Worm (Caenorhabditis elegans) whole organism, L4 larva: ENCODE results near the gene col-71.

ENCODE experiments used
- F37D6.2 ChIP-seq: sonication (generic microtip); optimal IDR thresholded peaks from 2 replicates; lab custom pipeline; 2016; ENCODE audit warnings: mild to moderate bottlenecking, missing genetic modification characterization, missing compliant biosample characterization
- F49E8.2 ChIP-seq: sonication (generic microtip); optimal IDR thresholded peaks from 2 replicates; lab custom pipeline; 2016; ENCODE audit warnings: missing compliant biosample characterization, mild to moderate bottlenecking, missing genetic modification characterization, borderline replicate concordance
- Y48G9A.11 ChIP-seq: fragments of 200-800 bp; sonication (Bioruptor generic); IDR thresholded peaks from 2 replicates; pipeline ENCODE4 v1.3.6; 2022; ENCODE audit warnings: missing genetic modification reagents, missing genetic modification characterization, missing compliant biosample characterization
- aha-1 ChIP-seq: fragments of 150-350 bp; peaks from one replicate; lab custom pipeline; 2014; ENCODE audit warnings: missing biosample characterization, missing genetic modification characterization
- aly-2 ChIP-seq: sonication (generic microtip); optimal IDR thresholded peaks from 2 replicates; lab custom pipeline; 2018; ENCODE audit warnings: missing biosample characterization, missing genetic modification characterization
- arid-1 ChIP-seq: fragments of 200-800 bp; sonication (Bioruptor generic); conservative IDR thresholded peaks from 2 replicates; pipeline ENCODE4 v1.3.6; 2022; ENCODE audit warnings: missing genetic modification reagents, missing genetic modification characterization, missing compliant biosample characterization
- ceh-20 ChIP-seq: fragments of 200-800 bp; sonication (Bioruptor generic); IDR thresholded peaks from 2 replicates; pipeline ENCODE4 v1.3.6; 2022; ENCODE audit warnings: missing genetic modification reagents, missing genetic modification characterization, missing compliant biosample characterization
- ceh-28 ChIP-seq: fragments of 150-350 bp; optimal IDR thresholded peaks from 2 replicates; lab custom pipeline; 2014; ENCODE audit warnings: missing biosample characterization, missing genetic modification reagents, missing genetic modification characterization
- ceh-32 ChIP-seq: sonication (generic microtip); optimal IDR thresholded peaks from 2 replicates; lab custom pipeline; 2016; ENCODE audit warnings: mild to moderate bottlenecking, missing genetic modification characterization, missing compliant biosample characterization; ENCODE audit not compliant: poor library complexity
- daf-8 ChIP-seq: fragments of 200-800 bp; sonication (Bioruptor generic); IDR thresholded peaks from 2 replicates; pipeline ENCODE4 v1.3.6; 2022; ENCODE audit warnings: missing genetic modification characterization, missing compliant biosample characterization
- duxl-1 ChIP-seq: sonication (generic microtip); optimal IDR thresholded peaks from 2 replicates; lab custom pipeline; 2016; ENCODE audit warnings: mild to moderate bottlenecking, missing genetic modification characterization, moderate library complexity, missing compliant biosample characterization; ENCODE audit not compliant: poor library complexity
- dve-1 ChIP-seq: sonication (generic microtip); optimal IDR thresholded peaks from 2 replicates; lab custom pipeline; 2017; ENCODE audit warnings: antibody characterized with exemption, mild to moderate bottlenecking, missing genetic modification characterization, missing compliant biosample characterization; ENCODE audit not compliant: insufficient read depth
- lin-29 ChIP-seq: fragments of 200-800 bp; sonication (Bioruptor generic); IDR thresholded peaks from 2 replicates; pipeline ENCODE4 v1.3.6; 2022; ENCODE audit warnings: missing genetic modification reagents, missing genetic modification characterization, missing compliant biosample characterization
- lsy-2 ChIP-seq, 2 experiments: fragments of 150-350 bp in 1 of 2; sonication (generic microtip) in 1 of 2; optimal IDR thresholded peaks; 2 replicates each; lab custom pipeline; 2014 to 2017; ENCODE audit warnings: missing biosample characterization in 2 of 2, missing genetic modification characterization in 2 of 2
- madf-5 ChIP-seq, 2 experiments: fragments of 200-800 bp; sonication (Bioruptor generic); IDR thresholded peaks; 2 replicates each; pipeline ENCODE4 v1.3.6; 2022; ENCODE audit warnings: missing compliant biosample characterization in 2 of 2, missing genetic modification characterization in 2 of 2
- madf-9 ChIP-seq: fragments of 200-800 bp; sonication (Bioruptor generic); conservative IDR thresholded peaks from 2 replicates; pipeline ENCODE4 v1.3.6; 2022; ENCODE audit warnings: missing genetic modification reagents, missing genetic modification characterization, missing compliant biosample characterization
- mdt-29 ChIP-seq: fragments of 200-800 bp; sonication (Bioruptor generic); IDR thresholded peaks from 2 replicates; pipeline ENCODE4 v1.3.6; 2022; ENCODE audit warnings: missing genetic modification reagents, missing genetic modification characterization, missing compliant biosample characterization
- mep-1 ChIP-seq: fragments of 150-350 bp; sonication (generic microtip); optimal IDR thresholded peaks from 3 replicates; lab custom pipeline; 2014; ENCODE audit warnings: missing biosample characterization, missing genetic modification characterization
- mxl-3 ChIP-seq: fragments of 200-800 bp; sonication (Bioruptor generic); optimal IDR thresholded peaks from 2 replicates; lab custom pipeline; 2018; ENCODE audit warnings: mild to moderate bottlenecking, missing genetic modification characterization, missing compliant biosample characterization
- nhr-111 ChIP-seq: fragments of 200-800 bp; sonication (Bioruptor generic); optimal IDR thresholded peaks from 2 replicates; lab custom pipeline; 2018; ENCODE audit warnings: mild to moderate bottlenecking, missing genetic modification characterization, missing compliant biosample characterization
- nhr-48 ChIP-seq: sonication (generic microtip); optimal IDR thresholded peaks from 2 replicates; lab custom pipeline; 2016; ENCODE audit warnings: mild to moderate bottlenecking, missing genetic modification characterization, missing compliant biosample characterization
- php-3 ChIP-seq: fragments of 200-800 bp; sonication (Bioruptor generic); IDR thresholded peaks from 2 replicates; pipeline ENCODE4 v1.3.6; 2022; ENCODE audit warnings: missing genetic modification reagents, missing genetic modification characterization, missing compliant biosample characterization
- saeg-2 ChIP-seq: fragments of 200-800 bp; sonication (Bioruptor generic); IDR thresholded peaks from 2 replicates; pipeline ENCODE4 v1.3.6; 2022; ENCODE audit warnings: missing genetic modification reagents, missing genetic modification characterization, missing compliant biosample characterization
- set-16 ChIP-seq: fragments of 200-800 bp; sonication (Bioruptor generic); IDR thresholded peaks from 2 replicates; pipeline ENCODE4 v1.3.6; 2022; ENCODE audit warnings: missing genetic modification reagents, missing genetic modification characterization, missing compliant biosample characterization
- spr-1 ChIP-seq: sonication (generic microtip); optimal IDR thresholded peaks from 2 replicates; lab custom pipeline; 2016; ENCODE audit warnings: mild to moderate bottlenecking, missing genetic modification characterization, missing compliant biosample characterization
- spr-3 ChIP-seq: fragments of 200-800 bp; sonication (Bioruptor generic); optimal IDR thresholded peaks from 2 replicates; lab custom pipeline; 2018; ENCODE audit warnings: mild to moderate bottlenecking, missing genetic modification characterization, missing compliant biosample characterization
- unc-130 ChIP-seq: sonication (generic microtip); optimal IDR thresholded peaks from 2 replicates; lab custom pipeline; 2016; ENCODE audit warnings: missing genetic modification reagents, missing genetic modification characterization, missing compliant biosample characterization
- zfp-2 ChIP-seq: sonication (generic microtip); optimal IDR thresholded peaks from 2 replicates; lab custom pipeline; 2016; ENCODE audit warnings: mild to moderate bottlenecking, missing genetic modification characterization, missing compliant biosample characterization
- zip-2 ChIP-seq: fragments of 150-350 bp; optimal IDR thresholded peaks from 2 replicates; lab custom pipeline; 2014; ENCODE audit warnings: missing biosample characterization, missing genetic modification characterization
- ztf-7 ChIP-seq: fragments of 150-350 bp; optimal IDR thresholded peaks from 2 replicates; lab custom pipeline; 2014; ENCODE audit warnings: missing biosample characterization, missing genetic modification characterization

Gene col-71

DNA sequence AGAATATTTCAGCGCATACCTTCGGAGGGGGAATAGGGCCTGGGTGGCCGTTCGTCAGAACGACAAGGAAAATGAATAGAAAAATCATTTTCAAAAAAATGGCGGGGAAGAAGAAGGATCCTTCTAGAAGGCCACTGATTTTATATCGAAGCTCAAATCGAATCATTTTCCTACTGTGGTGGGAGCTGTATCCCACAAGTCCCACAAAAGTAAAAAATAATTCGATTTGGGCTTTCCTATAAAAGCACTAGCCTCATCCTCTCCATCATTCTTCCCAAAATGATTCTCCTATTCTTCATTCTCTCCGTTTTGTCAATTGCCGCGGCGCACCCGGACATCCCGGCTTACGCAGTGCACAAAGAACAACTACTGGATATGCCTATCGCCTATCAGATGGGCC is 44.2 kb downstream of the col-71 start, which contains the start of the genes C16C8.26 and C16C8.19:
C16C8.26 (minus strand) TSS at position 101 of the 400 bp plus-strand sequence.
C16C8.19 (plus strand) TSS at position 279 of the 400 bp plus-strand sequence.
- TF ChIP-seq ceh-28 (tag; lab: Kevin White, UChicago) (no peak), lin-29 (GFP tag; lab: Robert Waterston, UW) (no peak), dve-1 (tag; lab: Kevin White, UChicago) (no peak)

DNA sequence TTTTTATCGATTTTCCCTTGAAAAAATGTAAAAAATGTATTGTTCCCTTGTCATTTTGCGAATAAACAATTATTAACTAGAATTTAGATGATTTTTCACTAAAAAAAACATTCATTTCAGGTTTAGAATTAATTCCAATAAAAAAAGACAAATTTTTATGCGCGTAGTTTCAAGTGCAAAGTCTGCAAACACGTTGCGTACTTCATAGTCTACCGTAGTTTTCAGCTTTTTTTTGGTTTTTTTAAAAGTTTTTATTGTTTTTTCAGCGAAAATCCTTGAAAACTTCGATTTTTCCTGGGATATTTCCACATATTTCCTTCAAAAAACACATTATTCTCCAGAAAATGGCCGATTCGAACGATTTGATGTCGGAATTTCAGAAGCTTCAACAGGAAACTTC is 48.8 kb downstream of the col-71 start, which contains the start of gene C16C8.11:
C16C8.11 (plus strand) TSS at position 188 of the 400 bp plus-strand sequence.
- TF ChIP-seq spr-3 (no peak), mxl-3 (GFP tag; lab: Kevin White, UChicago) (no peak), php-3 (GFP tag; lab: Robert Waterston, UW) (no peak), zip-2 (tag; lab: Kevin White, UChicago) (no peak), F37D6.2 (tag; lab: Kevin White, UChicago) (no peak), nhr-48 (tag; lab: Kevin White, UChicago) (no peak), F49E8.2 (tag; lab: Kevin White, UChicago) (no peak), nhr-111 (no peak), mep-1 (tag; lab: Kevin White, UChicago) (no peak), daf-8 (GFP tag; lab: Robert Waterston, UW) (no peak), duxl-1 (tag; lab: Kevin White, UChicago) (no peak), Y48G9A.11 (GFP tag; lab: Robert Waterston, UW) (no peak), mdt-29 (GFP tag; lab: Robert Waterston, UW) (no peak), unc-130 (GFP tag; lab: Kevin White, UChicago) (no peak), madf-5 (GFP tag; IDR thresholded peaks at IDR 0.05; lab: Robert Waterston, UW) (no peak), arid-1 (no peak), madf-9 (GFP tag; lab: Robert Waterston, UW) (no peak), set-16 (GFP tag; lab: Robert Waterston, UW) (no peak), aha-1 (tag; lab: Kevin White, UChicago) (no peak)

DNA sequence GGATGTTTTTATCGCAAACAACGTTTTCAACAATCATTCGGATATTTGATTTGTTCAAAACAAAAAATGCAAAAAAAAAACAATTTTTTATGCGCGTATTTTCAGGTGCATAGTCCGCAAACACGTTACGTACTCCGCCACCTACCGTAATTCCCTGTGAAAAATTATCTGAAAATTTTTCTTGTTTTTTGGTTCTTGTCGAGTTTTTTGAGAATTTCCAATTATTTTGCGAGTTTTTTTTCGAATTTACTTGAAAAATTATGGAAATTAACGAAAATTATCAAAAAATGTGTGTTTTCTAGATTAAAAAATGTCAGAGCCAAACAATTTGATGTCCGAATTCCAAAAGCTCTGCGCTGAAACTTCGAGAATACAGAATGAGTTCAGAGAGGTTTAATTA is 49.9 kb downstream of the col-71 start, which contains the start of gene C16C8.12:
C16C8.12 (plus strand) TSS at position 301 of the 400 bp plus-strand sequence.
- no peak for TF ChIP-seq lin-29 (GFP tag; lab: Robert Waterston, UW)
- no peak for TF ChIP-seq mxl-3 (GFP tag; lab: Kevin White, UChicago)
- TF ChIP-seq php-3 (GFP tag; lab: Robert Waterston, UW), result no peak
- TF ChIP-seq saeg-2 (GFP tag; lab: Robert Waterston, UW), result no peak
- no peak for TF ChIP-seq ceh-20
- no peak for TF ChIP-seq ztf-7
- TF ChIP-seq ceh-32 (tag; lab: Kevin White, UChicago), result no peak
- no peak for TF ChIP-seq aly-2
- TF ChIP-seq madf-9 (GFP tag; lab: Robert Waterston, UW), result no peak
- no peak for TF ChIP-seq spr-1
- TF ChIP-seq lsy-2 (tag; optimal IDR thresholded peaks at IDR 0.05; lab: Kevin White, UChicago), result no peak
- TF ChIP-seq F37D6.2 (tag; lab: Kevin White, UChicago), result no peak
- TF ChIP-seq zfp-2 (tag; lab: Kevin White, UChicago), result no peak
- TF ChIP-seq daf-8 (GFP tag; lab: Robert Waterston, UW), result no peak
- no peak for TF ChIP-seq aha-1 (tag; lab: Kevin White, UChicago)
- TF ChIP-seq, all 104 proteins: peak for 0
